Fruit fly (Drosophila melanogaster) whole organism, embryonic: ENCODE measurements around the gene CG15894.

Source experiments
- B-H1 ChIP-seq: fragments of 200-800 bp; sonication (Bioruptor generic); IDR thresholded peaks from 3 replicates; pipeline ENCODE4 v1.3.6; 2022; ENCODE audit warnings: missing biosample characterization, missing genetic modification characterization
- Bteb2 ChIP-seq: fragments of 200-800 bp; sonication (Bioruptor generic); optimal IDR thresholded peaks from 2 replicates; lab custom pipeline; 2016; ENCODE audit warnings: missing biosample characterization, missing genetic modification characterization
- CG10565 ChIP-seq: fragments of 200-800 bp; sonication (Bioruptor generic); optimal IDR thresholded peaks from 3 replicates; lab custom pipeline; 2016; ENCODE audit warnings: missing biosample characterization, mild to moderate bottlenecking, missing genetic modification characterization
- CG11695 ChIP-seq: fragments of 200-800 bp; sonication (Bioruptor generic); IDR thresholded peaks from 3 replicates; pipeline ENCODE4 v1.3.6; 2022; ENCODE audit warnings: missing biosample characterization, missing genetic modification characterization
- CG11723 ChIP-seq: fragments of 200-800 bp; sonication (Bioruptor generic); optimal IDR thresholded peaks from 2 replicates; lab custom pipeline; 2017; ENCODE audit warnings: missing biosample characterization, mild to moderate bottlenecking, missing genetic modification characterization
- CG12769 ChIP-seq: fragments of 200-800 bp; sonication (Bioruptor generic); optimal IDR thresholded peaks from 2 replicates; lab custom pipeline; 2019; ENCODE audit warnings: missing biosample characterization, mild to moderate bottlenecking, missing genetic modification characterization, moderate library complexity
- CG13424 ChIP-seq: fragments of 200-800 bp; sonication (Bioruptor generic); optimal IDR thresholded peaks from 2 replicates; lab custom pipeline; 2019; ENCODE audit warnings: missing biosample characterization, mild to moderate bottlenecking, missing genetic modification characterization, moderate library complexity
- CG15269 ChIP-seq: fragments of 200-800 bp; sonication (Bioruptor generic); optimal IDR thresholded peaks from 2 replicates; lab custom pipeline; 2018; ENCODE audit warnings: missing biosample characterization, mild to moderate bottlenecking, missing genetic modification characterization, moderate library complexity
- CG15696 ChIP-seq: fragments of 200-800 bp; sonication (Bioruptor generic); optimal IDR thresholded peaks from 2 replicates; lab custom pipeline; 2019; ENCODE audit warnings: missing biosample characterization, mild to moderate bottlenecking, missing genetic modification characterization, moderate library complexity
- CG17359 ChIP-seq: fragments of 200-800 bp; sonication (Bioruptor generic); optimal IDR thresholded peaks from 3 replicates; lab custom pipeline; 2018; ENCODE audit warnings: missing biosample characterization, mild to moderate bottlenecking, missing genetic modification characterization, moderate library complexity
- CG18764 ChIP-seq: fragments of 200-800 bp; sonication (Bioruptor generic); optimal IDR thresholded peaks from 3 replicates; lab custom pipeline; 2016; ENCODE audit warnings: missing biosample characterization, missing genetic modification characterization
- CG2120 ChIP-seq: fragments of 200-800 bp; sonication (Bioruptor generic); optimal IDR thresholded peaks from 3 replicates; lab custom pipeline; 2016; ENCODE audit warnings: missing biosample characterization, missing genetic modification characterization
- CG32772 ChIP-seq: fragments of 200-800 bp; sonication (Bioruptor generic); IDR thresholded peaks from 2 replicates; pipeline ENCODE4 v1.3.6; 2022; ENCODE audit warnings: missing biosample characterization, missing genetic modification characterization
- CG34376 ChIP-seq: fragments of 200-800 bp; sonication (Bioruptor generic); optimal IDR thresholded peaks from 2 replicates; lab custom pipeline; 2018; ENCODE audit warnings: missing biosample characterization, mild to moderate bottlenecking, missing genetic modification characterization
- CG3838 ChIP-seq: fragments of 200-800 bp; sonication (Bioruptor generic); optimal IDR thresholded peaks from 3 replicates; lab custom pipeline; 2016; ENCODE audit warnings: missing biosample characterization, missing genetic modification characterization
- CG3847 ChIP-seq: fragments of 200-800 bp; sonication (Bioruptor generic); IDR thresholded peaks from 2 replicates; pipeline ENCODE4 v1.3.6; 2022; ENCODE audit warnings: missing biosample characterization, missing genetic modification characterization
- CG4282 ChIP-seq: fragments of 200-800 bp; sonication (Bioruptor generic); optimal IDR thresholded peaks from 2 replicates; lab custom pipeline; 2016; ENCODE audit warnings: missing biosample characterization, missing genetic modification characterization
- CG4820 ChIP-seq: fragments of 200-800 bp; sonication (Bioruptor generic); optimal IDR thresholded peaks from 3 replicates; lab custom pipeline; 2016; ENCODE audit warnings: missing biosample characterization, missing genetic modification characterization
- CG7928 ChIP-seq: fragments of 200-800 bp; sonication (Bioruptor generic); optimal IDR thresholded peaks from 2 replicates; lab custom pipeline; 2017; ENCODE audit warnings: missing biosample characterization, mild to moderate bottlenecking, missing genetic modification characterization
- CG7963 ChIP-seq: fragments of 200-800 bp; sonication (Bioruptor generic); IDR thresholded peaks from 3 replicates; pipeline ENCODE4 v1.3.6; 2022; ENCODE audit warnings: missing biosample characterization, missing genetic modification characterization; ENCODE audit not compliant: partially characterized antibody
- Doc2 ChIP-seq: fragments of 200-800 bp; sonication (Bioruptor generic); IDR thresholded peaks from 2 replicates; pipeline ENCODE4 v1.3.6; 2022; ENCODE audit warnings: missing biosample characterization, missing genetic modification characterization
- Hey ChIP-seq: fragments of 200-800 bp; sonication (Bioruptor generic); optimal IDR thresholded peaks from 3 replicates; lab custom pipeline; 2018; ENCODE audit warnings: missing biosample characterization, mild to moderate bottlenecking, missing genetic modification characterization
- NC2β ChIP-seq: fragments of 200-800 bp; sonication (Bioruptor generic); optimal IDR thresholded peaks from 2 replicates; lab custom pipeline; 2016; ENCODE audit warnings: missing biosample characterization, missing genetic modification characterization
- Nf-YA ChIP-seq: fragments of 200-800 bp; sonication (Bioruptor generic); IDR thresholded peaks from 2 replicates; pipeline ENCODE4 v1.3.6; 2022; ENCODE audit warnings: missing biosample characterization, missing genetic modification characterization
- Sry-β ChIP-seq: fragments of 200-800 bp; sonication (Bioruptor generic); optimal IDR thresholded peaks from 2 replicates; lab custom pipeline; 2018; ENCODE audit warnings: missing biosample characterization, mild to moderate bottlenecking, missing genetic modification characterization, moderate library complexity
- Sry-δ ChIP-seq: fragments of 200-800 bp; sonication (Bioruptor generic); optimal IDR thresholded peaks from 2 replicates; lab custom pipeline; 2016; ENCODE audit warnings: missing biosample characterization, missing genetic modification characterization
- ac ChIP-seq: fragments of 200-800 bp; sonication (Bioruptor generic); optimal IDR thresholded peaks from 3 replicates; lab custom pipeline; 2017; ENCODE audit warnings: missing biosample characterization, mild to moderate bottlenecking, missing genetic modification characterization
- ato ChIP-seq: fragments of 200-800 bp; sonication (Bioruptor generic); IDR thresholded peaks from 2 replicates; pipeline ENCODE4 v1.3.6; 2022; ENCODE audit warnings: missing biosample characterization, missing genetic modification characterization; ENCODE audit not compliant: partially characterized antibody
- bcd ChIP-seq: fragments of 200-800 bp; sonication (Bioruptor generic); optimal IDR thresholded peaks from 2 replicates; lab custom pipeline; 2017; ENCODE audit warnings: missing biosample characterization, mild to moderate bottlenecking, missing genetic modification characterization
- chm ChIP-seq: fragments of 200-800 bp; sonication (Bioruptor generic); IDR thresholded peaks from 2 replicates; pipeline ENCODE4 v1.3.6; 2022; ENCODE audit warnings: missing biosample characterization, missing genetic modification characterization
- crol ChIP-seq: fragments of 200-800 bp; sonication (Bioruptor generic); IDR thresholded peaks from 2 replicates; pipeline ENCODE4 v1.3.6; 2022; ENCODE audit warnings: missing biosample characterization, missing genetic modification characterization
- dysf ChIP-seq: fragments of 200-800 bp; sonication (Bioruptor generic); IDR thresholded peaks from 3 replicates; pipeline ENCODE4 v1.3.6; 2022; ENCODE audit warnings: missing biosample characterization, missing genetic modification characterization
- eyg ChIP-seq: fragments of 200-800 bp; sonication (Bioruptor generic); optimal IDR thresholded peaks from 3 replicates; lab custom pipeline; 2016; ENCODE audit warnings: missing biosample characterization, missing genetic modification characterization
- fd3F ChIP-seq: fragments of 200-800 bp; sonication (Bioruptor generic); optimal IDR thresholded peaks from 2 replicates; lab custom pipeline; 2018; ENCODE audit warnings: missing biosample characterization, mild to moderate bottlenecking, missing genetic modification characterization, moderate library complexity
- gce ChIP-seq: fragments of 200-800 bp; sonication (Bioruptor generic); IDR thresholded peaks from 3 replicates; pipeline ENCODE4 v1.3.6; 2022; ENCODE audit warnings: missing biosample characterization, missing genetic modification characterization
- gcm ChIP-seq: fragments of 200-800 bp; sonication (Bioruptor generic); optimal IDR thresholded peaks from 2 replicates; lab custom pipeline; 2019; ENCODE audit warnings: missing biosample characterization, mild to moderate bottlenecking, missing genetic modification characterization, moderate library complexity
- gro ChIP-seq: fragments of 200-800 bp; sonication (Bioruptor generic); optimal IDR thresholded peaks from 2 replicates; lab custom pipeline; 2016; ENCODE audit warnings: missing biosample characterization, missing genetic modification characterization
- hb ChIP-seq: fragments of 200-800 bp; sonication (Bioruptor generic); IDR thresholded peaks from 3 replicates; pipeline ENCODE4 v1.3.6; 2022; ENCODE audit warnings: missing biosample characterization, missing genetic modification characterization; ENCODE audit not compliant: partially characterized antibody
- hbn ChIP-seq: fragments of 200-800 bp; sonication (Bioruptor generic); IDR thresholded peaks from 2 replicates; pipeline ENCODE4 v1.3.6; 2022; ENCODE audit warnings: missing biosample characterization, missing genetic modification characterization; ENCODE audit not compliant: partially characterized antibody
- insv ChIP-seq, 2 experiments: fragments of 200-800 bp; sonication (Bioruptor generic); optimal IDR thresholded peaks; 3 replicates each; lab custom pipeline; 2016 to 2018; ENCODE audit warnings: missing biosample characterization in 2 of 2, missing genetic modification characterization in 2 of 2
- jing ChIP-seq: fragments of 200-800 bp; sonication (Bioruptor generic); optimal IDR thresholded peaks from 2 replicates; lab custom pipeline; 2018; ENCODE audit warnings: missing biosample characterization, mild to moderate bottlenecking, missing genetic modification characterization
- knrl ChIP-seq: fragments of 200-800 bp; sonication (Bioruptor generic); IDR thresholded peaks from 3 replicates; pipeline ENCODE4 v1.3.6; 2022; ENCODE audit warnings: missing biosample characterization, missing genetic modification characterization; ENCODE audit not compliant: partially characterized antibody
- nau ChIP-seq: fragments of 200-800 bp; sonication (Bioruptor generic); optimal IDR thresholded peaks from 3 replicates; lab custom pipeline; 2017; ENCODE audit warnings: missing biosample characterization, mild to moderate bottlenecking, missing genetic modification characterization, missing genetic modification reagents
- nerfin-1 ChIP-seq: fragments of 200-800 bp; sonication (Bioruptor generic); optimal IDR thresholded peaks from 3 replicates; lab custom pipeline; 2019; ENCODE audit warnings: missing biosample characterization, mild to moderate bottlenecking, missing genetic modification characterization, moderate library complexity
- nom ChIP-seq: fragments of 200-800 bp; sonication (Bioruptor generic); optimal IDR thresholded peaks from 2 replicates; lab custom pipeline; 2017; ENCODE audit warnings: missing biosample characterization, missing genetic modification characterization, mild to moderate bottlenecking, moderate library complexity, missing genetic modification reagents
- pros ChIP-seq: fragments of 200-800 bp; sonication (Bioruptor generic); optimal IDR thresholded peaks from 3 replicates; lab custom pipeline; 2019; ENCODE audit warnings: missing biosample characterization, mild to moderate bottlenecking, missing genetic modification characterization, moderate library complexity
- salm ChIP-seq: fragments of 200-800 bp; sonication (Bioruptor generic); optimal IDR thresholded peaks from 2 replicates; lab custom pipeline; 2018; ENCODE audit warnings: missing biosample characterization, mild to moderate bottlenecking, missing genetic modification characterization
- schlank ChIP-seq: fragments of 200-800 bp; sonication (Bioruptor generic); optimal IDR thresholded peaks from 2 replicates; lab custom pipeline; 2018; ENCODE audit warnings: missing biosample characterization, mild to moderate bottlenecking, missing genetic modification characterization
- ssp ChIP-seq: fragments of 200-800 bp; sonication (Bioruptor generic); IDR thresholded peaks from 2 replicates; pipeline ENCODE4 v1.3.6; 2022; ENCODE audit warnings: missing biosample characterization, missing genetic modification characterization
- ttk ChIP-seq: fragments of 200-800 bp; sonication (Bioruptor generic); IDR thresholded peaks from 2 replicates; pipeline ENCODE4 v2.1.2; 2022; ENCODE audit warnings: missing biosample characterization, missing genetic modification characterization

The CG15894 gene

DNA sequence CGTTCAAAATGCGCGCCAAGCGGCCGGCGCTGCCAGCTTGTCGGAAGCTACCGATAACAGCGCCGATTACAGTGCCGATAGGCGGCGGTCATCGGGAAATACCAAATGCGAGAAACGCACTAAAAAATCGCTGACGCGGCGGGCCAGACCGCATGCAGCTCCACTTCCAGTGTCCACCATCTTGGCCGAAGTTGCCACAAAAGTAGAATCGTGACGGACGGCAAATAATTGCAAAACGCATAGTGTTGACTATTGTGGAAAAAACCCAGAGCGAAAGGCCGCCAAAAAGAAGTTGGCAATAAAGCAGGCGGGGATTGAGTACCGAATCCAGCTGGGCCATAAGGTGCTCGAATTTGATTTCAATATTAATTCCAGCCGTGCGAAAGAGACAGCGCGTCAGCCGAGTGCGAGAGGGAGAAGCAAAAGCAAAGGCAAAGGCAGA is 37.9 kb downstream of the CG15894 start, which contains the start of gene CG3847 (continued):
- TF ChIP-seq ato (GFP tag; lab: Robert Waterston, UW) (peak; percentile 61), gcm (GFP tag; lab: Kevin White, UChicago) (no peak), CG12769 (peak; percentile 45), schlank (tag; lab: Kevin White, UChicago) (no peak), nau (GFP tag; lab: Kevin White, UChicago) (peak; percentile 11), hbn (GFP tag; lab: Robert Waterston, UW) (peak; percentile 70), CG7928 (GFP tag; lab: Kevin White, UChicago) (peak; percentile 33), pros (GFP tag; lab: Kevin White, UChicago) (no peak), gro (GFP tag; lab: Kevin White, UChicago) (peak; percentile 69), insv (GFP tag; optimal IDR thresholded peaks at IDR 0.05; lab: Kevin White, UChicago) (peak in 1 of 2 experiments; percentile 72), Sry-δ (GFP tag; lab: Kevin White, UChicago) (peak; percentile 81), nom (GFP tag; lab: Kevin White, UChicago) (peak; percentile 43), CG17359 (tag; lab: Kevin White, UChicago) (peak; percentile 17), dysf (GFP tag; lab: Robert Waterston, UW) (peak; percentile 41; the same call in 1 of the 3 replicates), CG18764 (GFP tag; lab: Kevin White, UChicago) (no peak), CG7963 (GFP tag; lab: Robert Waterston, UW) (no peak), NC2β (peak; percentile 58), Hey (no peak), CG3847 (peak; percentile 99), B-H1 (GFP tag; lab: Robert Waterston, UW) (no peak), CG4282 (GFP tag; lab: Kevin White, UChicago) (peak; percentile 33), nerfin-1 (tag; lab: Kevin White, UChicago) (no peak), ac (GFP tag; lab: Kevin White, UChicago) (no peak), CG32772 (GFP tag; lab: Robert Waterston, UW) (no peak), eyg (peak; percentile 5), CG3838 (GFP tag; lab: Kevin White, UChicago) (no peak), ssp (GFP tag; lab: Robert Waterston, UW) (peak; percentile 66), CG34376 (GFP tag; lab: Kevin White, UChicago) (peak; percentile 53), jing (no peak), CG10565 (GFP tag; lab: Kevin White, UChicago) (no peak), knrl (GFP tag; lab: Robert Waterston, UW) (peak; percentile 73), CG11695 (GFP tag; lab: Robert Waterston, UW) (0 out of 3 replicates have a peak, but pooled peaks have one; percentile 20), Sry-β (GFP tag; lab: Kevin White, UChicago) (no peak), bcd (GFP tag; lab: Kevin White, UChicago) (peak; percentile 30), fd3F (GFP tag; lab: Kevin White, UChicago) (no peak), hb (no peak), Doc2 (GFP tag; lab: Robert Waterston, UW) (no peak), salm (tag; lab: Kevin White, UChicago) (no peak), gce (GFP tag; lab: Robert Waterston, UW) (no peak), chm (peak; percentile 64; the same call in 1 of the 2 replicates), Bteb2 (GFP tag; lab: Kevin White, UChicago) (peak; percentile 44), CG13424 (peak; percentile 18), CG15696 (tag; lab: Kevin White, UChicago) (no peak), CG11723 (GFP tag; lab: Kevin White, UChicago) (no peak), Nf-YA (no peak), CG2120 (GFP tag; lab: Kevin White, UChicago) (peak; percentile 51), crol (GFP tag; lab: Robert Waterston, UW) (no peak), ttk (no peak), CG15269 (tag; lab: Kevin White, UChicago) (peak; percentile 14), CG4820 (GFP tag; lab: Kevin White, UChicago) (peak; percentile 18)
